Worm (Caenorhabditis elegans) whole organism, L3 larva: ENCODE measurements around the gene Y32H12A.8.

Experiments
- fkh-10 ChIP-seq: sonication (generic microtip); optimal IDR thresholded peaks from 2 replicates; lab custom pipeline; 2017; ENCODE audit warnings: missing biosample characterization, missing genetic modification reagents, missing genetic modification characterization
- lin-15B ChIP-seq: fragments of 150-350 bp; optimal IDR thresholded peaks from 2 replicates; lab custom pipeline; 2014; ENCODE audit warnings: missing biosample characterization, missing genetic modification characterization
- lin-39 ChIP-seq: fragments of 150-350 bp; optimal IDR thresholded peaks from 2 replicates; lab custom pipeline; 2018; ENCODE audit warnings: missing biosample characterization, missing genetic modification reagents, missing genetic modification characterization
- nfya-1 ChIP-seq: sonication (generic microtip); optimal IDR thresholded peaks from 2 replicates; lab custom pipeline; 2017; ENCODE audit warnings: missing genetic modification characterization, mild to moderate bottlenecking, missing compliant biosample characterization, antibody characterized with exemption, moderate library complexity; ENCODE audit not compliant: insufficient read depth
- nhr-28 ChIP-seq: fragments of 150-350 bp; optimal IDR thresholded peaks from 2 replicates; lab custom pipeline; 2014; ENCODE audit warnings: missing biosample characterization, missing genetic modification characterization
- nhr-43 ChIP-seq: sonication (generic microtip); optimal IDR thresholded peaks from 2 replicates; lab custom pipeline; 2016; ENCODE audit warnings: mild to moderate bottlenecking, missing genetic modification characterization, missing compliant biosample characterization; ENCODE audit not compliant: poor library complexity, severe bottlenecking
- nhr-76 ChIP-seq: fragments of 150-350 bp; sonication (generic microtip); optimal IDR thresholded peaks from 5 replicates; lab custom pipeline; 2014; ENCODE audit warnings: missing biosample characterization, missing genetic modification characterization
- pha-4 ChIP-seq: fragments of 150-350 bp; optimal IDR thresholded peaks from 2 replicates; lab custom pipeline; 2014; ENCODE audit warnings: missing biosample characterization, missing genetic modification reagents, missing genetic modification characterization
- snpc-4 ChIP-seq: fragments of 150-350 bp; optimal IDR thresholded peaks from 2 replicates; lab custom pipeline; 2014; ENCODE audit warnings: missing biosample characterization, missing genetic modification characterization
- unc-39 ChIP-seq: sonication (generic microtip); optimal IDR thresholded peaks from 4 replicates; lab custom pipeline; 2017; ENCODE audit warnings: missing biosample characterization, missing genetic modification characterization
- zag-1 ChIP-seq: fragments of 150-350 bp; optimal IDR thresholded peaks from 2 replicates; lab custom pipeline; 2014; ENCODE audit warnings: missing biosample characterization, missing genetic modification characterization

DNA sequence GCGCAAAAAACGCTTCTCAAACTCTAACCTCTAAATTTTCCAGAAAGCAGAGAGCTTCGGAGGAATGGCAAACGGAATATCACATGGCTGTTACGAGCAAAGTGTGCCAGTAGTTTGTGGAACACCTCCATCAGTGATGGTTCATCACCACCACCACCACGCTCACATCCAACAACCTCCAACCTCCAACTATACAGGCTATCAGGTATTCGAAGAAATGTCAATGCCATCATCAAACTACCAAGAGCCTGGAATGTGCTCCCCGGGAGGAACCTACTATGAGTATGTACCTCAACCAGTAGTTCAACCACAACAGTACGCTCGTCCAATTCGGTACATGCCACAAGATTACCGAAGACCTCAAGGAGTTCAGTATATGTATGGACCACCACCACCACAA, 62.3 kb downstream of the Y32H12A.8 start:
- TF ChIP-seq zag-1 (tag; lab: Kevin White, UChicago) (no peak), lin-39 (no peak), snpc-4 (tag; lab: Kevin White, UChicago) (no peak), nfya-1 (tag; lab: Kevin White, UChicago) (no peak), fkh-10 (GFP tag; lab: Kevin White, UChicago) (no peak), pha-4 (tag; lab: Kevin White, UChicago) (no peak), lin-15B (tag; lab: Kevin White, UChicago) (no peak), nhr-76 (no peak), nhr-28 (tag; lab: Kevin White, UChicago) (no peak), nhr-43 (no peak), unc-39 (no peak)
